Worm (Caenorhabditis elegans): ENCODE data around the gene W04G3.10.

The W04G3.10 gene

DNA sequence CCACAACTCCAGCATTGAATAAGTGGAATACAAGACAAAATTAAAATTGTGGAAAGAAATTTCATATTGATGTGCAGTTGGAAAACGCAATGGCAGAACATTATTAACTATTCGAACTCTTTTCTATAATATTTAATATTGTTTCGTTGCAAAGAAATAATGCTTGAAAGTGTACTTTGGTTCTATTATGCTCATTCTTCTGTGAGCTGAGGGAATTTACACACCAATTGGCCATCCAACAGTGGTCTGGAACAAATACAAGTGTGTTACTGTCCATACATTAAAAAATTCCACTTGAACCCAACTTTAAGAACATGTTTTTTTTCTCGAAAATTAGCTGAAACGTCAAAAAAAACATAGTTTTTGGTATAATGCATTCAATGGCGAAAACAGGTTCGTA is 1.6 kb upstream of the W04G3.10 start, which contains the start of gene W04G3.13:
Gene W04G3.13 (minus strand): TSS at position 101 of the 400 bp plus-strand sequence.
- TF ChIP-seq cog-1 (tag; optimal IDR thresholded peaks at IDR 0.05) = no peak
- no peak for TF ChIP-seq T22C8.4 (GFP tag; IDR thresholded peaks at IDR 0.05)
- no peak for TF ChIP-seq ztf-23 (GFP tag; IDR thresholded peaks at IDR 0.05)

DNA sequence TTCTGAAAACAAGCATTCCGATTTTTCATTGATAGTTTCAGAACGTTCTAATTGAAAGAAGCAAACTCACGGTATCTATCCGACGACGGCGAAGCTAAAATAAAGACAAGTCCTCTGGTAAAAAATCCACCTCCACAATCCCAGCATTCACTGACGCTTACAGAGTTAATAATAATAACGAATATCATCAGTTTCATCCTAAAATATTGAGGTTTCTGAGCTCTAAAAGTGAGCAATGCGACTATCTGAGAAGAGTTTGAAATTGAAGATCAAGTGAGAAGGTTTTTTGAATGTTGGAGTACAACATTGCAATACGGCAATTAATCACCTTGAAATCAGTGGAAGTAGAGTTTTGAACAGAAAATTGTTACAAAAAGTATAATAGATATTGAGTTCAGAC is 1.6 kb downstream of the W04G3.10 start, which contains the start of gene W04G3.12:
Gene W04G3.12 (minus strand): TSS at position 311 of the 400 bp plus-strand sequence.
- TF ChIP-seq tab-1 (GFP tag; IDR thresholded peaks at IDR 0.05) (no peak), klf-2 (GFP tag; conservative IDR thresholded peaks at IDR 0.05) (no peak), ref-1 (GFP tag; conservative IDR thresholded peaks at IDR 0.05) (no peak), flt-1 (GFP tag; IDR thresholded peaks at IDR 0.05) (no peak), med-1 (GFP tag; optimal IDR thresholded peaks at IDR 0.05; ENCODE audit: insufficient read depth) (no peak), ztf-29 (GFP tag; IDR thresholded peaks at IDR 0.05) (no peak), cog-1 (tag; optimal IDR thresholded peaks at IDR 0.05) (no peak)

DNA sequence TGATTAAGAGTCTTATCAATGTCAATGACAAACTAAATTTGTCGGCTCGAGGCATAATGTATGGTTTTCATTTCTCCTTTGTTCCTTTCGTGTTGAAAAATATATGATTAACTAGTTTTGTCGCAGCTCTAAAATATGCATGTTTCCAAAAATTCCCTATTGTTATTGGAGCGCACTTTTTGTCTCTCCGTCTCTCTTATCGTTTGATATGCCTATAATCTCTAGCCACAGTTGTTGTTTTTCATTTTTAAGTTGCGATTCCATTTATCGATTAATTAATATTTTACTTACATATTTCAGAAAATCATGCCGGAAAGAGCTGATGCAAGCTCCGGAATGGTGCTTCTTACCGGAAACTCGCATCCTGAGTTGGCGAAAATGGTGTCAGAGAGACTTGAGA is 4.7 kb downstream of the W04G3.10 start, which contains the start of gene W04G3.5:
Gene W04G3.5 (plus strand): TSS at position 301 of the 400 bp plus-strand sequence.
- TF ChIP-seq ref-1 (GFP tag; conservative IDR thresholded peaks at IDR 0.05) = no peak
- no peak for TF ChIP-seq med-1 (GFP tag; optimal IDR thresholded peaks at IDR 0.05; ENCODE audit: insufficient read depth)
- TF ChIP-seq tab-1 (GFP tag; IDR thresholded peaks at IDR 0.05) = no peak
- no peak for TF ChIP-seq flt-1 (GFP tag; IDR thresholded peaks at IDR 0.05)
- TF ChIP-seq cog-1 (tag; optimal IDR thresholded peaks at IDR 0.05) = no peak
- TF ChIP-seq klf-2 (GFP tag; conservative IDR thresholded peaks at IDR 0.05) = no peak
- TF ChIP-seq ztf-23 (GFP tag; IDR thresholded peaks at IDR 0.05) = no peak
- TF ChIP-seq T22C8.4 (GFP tag; IDR thresholded peaks at IDR 0.05) = no peak

DNA sequence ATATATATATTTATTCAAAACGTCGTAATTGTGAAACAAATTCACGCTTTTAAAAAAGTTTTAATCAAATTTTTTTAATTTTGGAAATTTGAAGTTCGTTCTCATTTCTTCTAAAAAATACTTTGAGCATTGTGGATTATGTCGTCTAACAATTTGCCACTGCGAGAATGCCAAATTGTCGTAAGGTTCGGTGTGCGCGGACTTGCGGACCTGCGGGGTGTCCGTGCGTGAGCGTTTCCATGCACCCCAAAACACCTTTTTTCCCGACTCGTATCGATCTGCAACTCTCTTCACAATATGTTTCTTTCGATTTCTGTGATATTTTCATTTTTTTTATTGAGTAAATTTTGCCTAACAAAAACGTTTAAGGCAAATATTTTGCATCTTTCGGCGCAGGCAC is 5.3 kb downstream of the W04G3.10 start:
- TF ChIP-seq tab-1 (GFP tag; IDR thresholded peaks at IDR 0.05) (no peak), ztf-23 (GFP tag; IDR thresholded peaks at IDR 0.05) (0 out of 2 replicates have a peak, but pooled peaks have one; percentile 51)

DNA sequence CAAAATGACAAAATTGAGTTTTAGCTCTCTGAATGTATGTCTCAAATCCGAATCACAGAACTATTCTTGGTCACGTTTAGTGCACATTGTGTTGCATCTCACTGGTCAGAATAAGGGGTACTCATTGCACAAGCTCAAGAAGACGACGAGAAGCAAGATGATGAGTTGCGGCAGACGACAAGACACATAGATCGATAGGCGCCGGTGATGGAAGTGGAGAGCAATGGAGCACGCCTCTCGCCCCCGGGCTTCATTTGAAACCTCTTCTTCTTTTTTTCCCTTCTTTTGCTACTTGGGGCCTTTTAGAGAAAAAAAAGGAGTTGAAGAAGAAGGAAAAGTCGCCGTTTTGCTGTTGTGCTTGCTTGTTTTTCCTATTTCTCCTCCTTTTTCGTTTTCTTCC is 9.7 kb downstream of the W04G3.10 start, which contains the start of gene apt-9:
Gene apt-9 (plus strand): TSS at position 194 of the 400 bp plus-strand sequence.
- TF ChIP-seq T22C8.4 (GFP tag; IDR thresholded peaks at IDR 0.05) (no peak), med-1 (GFP tag; optimal IDR thresholded peaks at IDR 0.05; ENCODE audit: insufficient read depth) (no peak), flt-1 (GFP tag; IDR thresholded peaks at IDR 0.05) (no peak), ztf-23 (GFP tag; IDR thresholded peaks at IDR 0.05) (no peak), ref-1 (GFP tag; conservative IDR thresholded peaks at IDR 0.05) (no peak), klf-2 (GFP tag; conservative IDR thresholded peaks at IDR 0.05) (no peak), tab-1 (GFP tag; IDR thresholded peaks at IDR 0.05) (no peak), cog-1 (tag; optimal IDR thresholded peaks at IDR 0.05) (no peak), ztf-29 (GFP tag; IDR thresholded peaks at IDR 0.05) (no peak)

DNA sequence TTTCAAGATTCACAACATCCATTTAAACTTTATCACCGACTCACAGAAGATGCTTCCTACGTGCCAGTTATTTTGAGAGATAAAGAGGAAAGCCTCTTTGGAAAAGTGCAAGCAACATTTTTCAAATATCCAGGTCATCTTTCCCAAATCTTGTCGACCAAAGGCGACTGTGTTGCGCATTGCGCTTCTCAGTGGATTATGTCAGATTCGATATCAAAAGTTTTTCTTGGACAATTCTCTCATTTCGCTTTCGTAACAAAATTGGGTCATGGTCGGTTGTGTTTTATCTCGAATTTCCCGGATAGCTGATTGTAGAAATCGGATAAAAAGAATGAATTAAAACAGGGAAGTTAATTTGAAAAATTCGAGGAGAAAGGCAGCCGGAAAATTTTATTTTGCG is 10.8 kb downstream of the W04G3.10 start:
- no peak for TF ChIP-seq ztf-23 (GFP tag; IDR thresholded peaks at IDR 0.05)
- TF ChIP-seq cog-1 (tag; optimal IDR thresholded peaks at IDR 0.05) = no peak
- TF ChIP-seq flt-1 (GFP tag; IDR thresholded peaks at IDR 0.05) = no peak
- no peak for TF ChIP-seq med-1 (GFP tag; optimal IDR thresholded peaks at IDR 0.05; ENCODE audit: insufficient read depth)
- no peak for TF ChIP-seq ztf-29 (GFP tag; IDR thresholded peaks at IDR 0.05)
- TF ChIP-seq ref-1 (GFP tag; conservative IDR thresholded peaks at IDR 0.05) = no peak
- no peak for TF ChIP-seq klf-2 (GFP tag; conservative IDR thresholded peaks at IDR 0.05)
- no peak for TF ChIP-seq T22C8.4 (GFP tag; IDR thresholded peaks at IDR 0.05)
- TF ChIP-seq tab-1 (GFP tag; IDR thresholded peaks at IDR 0.05) = no peak

DNA sequence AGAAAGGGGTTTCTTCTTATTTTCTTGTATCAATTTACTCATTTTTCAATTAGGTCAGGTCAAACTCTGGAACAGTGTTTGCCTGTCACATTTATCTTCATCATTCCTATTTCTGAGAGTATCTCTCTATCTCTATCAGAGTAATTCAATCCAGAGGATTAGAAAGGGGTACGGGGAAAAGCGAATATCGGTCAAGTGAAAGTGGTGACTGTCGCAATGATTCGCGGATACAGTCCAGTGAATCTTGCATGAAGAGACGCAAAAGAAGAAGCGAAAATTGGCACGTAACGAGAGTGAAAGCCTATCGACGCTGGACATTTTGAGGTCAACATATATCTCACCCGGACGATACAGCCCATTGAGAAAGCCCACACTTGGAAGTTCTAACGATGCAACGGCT is 13.3 kb downstream of the W04G3.10 start, which contains the start of gene lpr-4:
Gene lpr-4 (plus strand): TSS at position 328 of the 400 bp plus-strand sequence.
- TF ChIP-seq T22C8.4 (GFP tag; IDR thresholded peaks at IDR 0.05) = no peak
- TF ChIP-seq flt-1 (GFP tag; IDR thresholded peaks at IDR 0.05) = no peak
- no peak for TF ChIP-seq cog-1 (tag; optimal IDR thresholded peaks at IDR 0.05)
- no peak for TF ChIP-seq ztf-23 (GFP tag; IDR thresholded peaks at IDR 0.05)
- no peak for TF ChIP-seq tab-1 (GFP tag; IDR thresholded peaks at IDR 0.05)
- TF ChIP-seq ref-1 (GFP tag; conservative IDR thresholded peaks at IDR 0.05) = no peak
- TF ChIP-seq ztf-29 (GFP tag; IDR thresholded peaks at IDR 0.05) = no peak
- TF ChIP-seq med-1 (GFP tag; optimal IDR thresholded peaks at IDR 0.05; ENCODE audit: insufficient read depth) = no peak
- TF ChIP-seq klf-2 (GFP tag; conservative IDR thresholded peaks at IDR 0.05) = no peak

DNA sequence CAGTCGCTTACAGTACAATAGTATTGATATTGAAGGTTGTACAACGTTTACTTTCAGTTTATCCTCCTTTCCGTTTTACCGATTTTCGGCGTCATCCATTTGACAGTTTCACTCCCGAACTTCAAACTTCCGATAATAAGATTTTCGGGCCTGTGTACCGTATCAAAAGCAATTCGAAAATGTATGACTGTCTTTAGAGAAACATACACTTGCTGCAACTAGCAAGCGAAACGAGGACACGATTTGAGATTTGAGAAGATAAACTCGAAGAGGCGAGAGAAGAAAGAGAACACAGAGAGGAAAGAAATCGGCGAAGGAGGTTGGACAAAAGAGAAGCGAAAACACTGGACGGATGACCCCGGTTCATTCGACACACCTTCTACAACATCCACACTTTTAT is 16.1 kb downstream of the W04G3.10 start, which contains the start of gene lpr-5:
Gene lpr-5 (plus strand): TSS at position 220 of the 400 bp plus-strand sequence.
- TF ChIP-seq cog-1 (tag; optimal IDR thresholded peaks at IDR 0.05) = no peak
- no peak for TF ChIP-seq tab-1 (GFP tag; IDR thresholded peaks at IDR 0.05)
- TF ChIP-seq flt-1 (GFP tag; IDR thresholded peaks at IDR 0.05) = no peak
- TF ChIP-seq med-1 (GFP tag; optimal IDR thresholded peaks at IDR 0.05; ENCODE audit: insufficient read depth) = no peak
- TF ChIP-seq T22C8.4 (GFP tag; IDR thresholded peaks at IDR 0.05) = no peak
- TF ChIP-seq ztf-23 (GFP tag; IDR thresholded peaks at IDR 0.05) = no peak
- TF ChIP-seq ref-1 (GFP tag; conservative IDR thresholded peaks at IDR 0.05) = no peak
- TF ChIP-seq klf-2 (GFP tag; conservative IDR thresholded peaks at IDR 0.05) = no peak
- no peak for TF ChIP-seq ztf-29 (GFP tag; IDR thresholded peaks at IDR 0.05)

DNA sequence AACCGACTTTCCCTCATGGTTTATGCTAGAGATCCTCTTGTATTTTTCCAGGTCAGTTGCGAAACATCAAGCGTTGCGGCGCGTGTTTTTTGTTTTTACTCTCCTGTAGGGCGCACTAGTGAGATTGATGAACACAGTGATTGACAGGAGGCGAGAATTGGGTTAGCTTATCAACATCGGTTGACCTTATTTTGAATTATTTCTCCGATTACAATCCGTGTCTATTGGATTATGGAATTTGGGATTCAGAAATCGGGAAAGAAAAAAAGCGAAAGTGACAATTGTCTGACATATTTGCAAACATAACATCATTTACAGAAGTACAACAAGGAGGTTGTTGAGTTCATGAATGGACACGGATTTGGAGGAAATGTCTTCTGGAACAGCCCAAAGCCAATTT is 17.1 kb downstream of the W04G3.10 start:
- TF ChIP-seq tab-1 (GFP tag; IDR thresholded peaks at IDR 0.05) (no peak), klf-2 (GFP tag; conservative IDR thresholded peaks at IDR 0.05) (no peak), ztf-29 (GFP tag; IDR thresholded peaks at IDR 0.05) (no peak)

DNA sequence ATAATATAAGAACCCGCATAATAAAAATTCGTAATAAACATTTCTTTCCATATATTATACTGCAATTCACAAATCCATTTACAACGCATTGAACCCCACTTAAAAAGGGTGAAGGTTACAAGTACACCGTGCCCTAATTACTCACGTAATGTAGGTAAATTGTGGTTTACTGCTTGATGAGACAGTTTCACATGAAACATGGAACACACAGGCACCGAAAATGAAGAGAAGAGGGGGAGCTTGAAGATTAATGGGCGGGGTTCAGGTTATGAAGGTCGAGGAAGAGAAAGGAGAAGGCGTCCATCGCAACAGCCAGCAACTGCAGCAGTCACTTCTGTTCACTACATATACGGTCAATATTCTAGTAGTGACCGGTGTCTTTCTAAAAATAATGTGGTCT is 18.3 kb downstream of the W04G3.10 start, which contains the start of gene lpr-6:
Gene lpr-6 (plus strand): TSS at position 251 of the 400 bp plus-strand sequence.
- TF ChIP-seq T22C8.4 (GFP tag; IDR thresholded peaks at IDR 0.05) (no peak), klf-2 (GFP tag; conservative IDR thresholded peaks at IDR 0.05) (no peak), flt-1 (GFP tag; IDR thresholded peaks at IDR 0.05) (no peak)

DNA sequence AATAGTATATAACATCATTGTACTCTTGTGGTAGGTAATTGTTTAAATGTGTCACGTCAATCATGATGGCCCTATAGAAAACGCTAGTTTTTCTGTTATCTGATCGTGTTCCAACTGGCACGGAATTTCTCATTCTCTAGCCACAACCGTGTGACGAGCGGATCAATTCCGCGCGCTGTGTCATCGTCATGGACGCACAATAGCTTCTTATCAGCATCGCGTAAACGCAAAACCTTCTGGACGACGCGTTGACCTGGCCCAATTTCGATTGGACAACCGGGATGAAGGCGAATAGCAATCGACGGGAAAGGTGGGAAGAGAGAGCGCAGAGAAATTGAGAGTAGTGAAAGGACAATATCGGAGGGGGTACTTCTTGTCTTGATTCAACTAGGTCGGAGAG is 21.0 kb downstream of the W04G3.10 start, which contains the start of gene lpr-3:
Gene lpr-3 (plus strand): TSS at position 374 of the 400 bp plus-strand sequence.
- TF ChIP-seq ztf-29 (GFP tag; IDR thresholded peaks at IDR 0.05) (no peak), T22C8.4 (GFP tag; IDR thresholded peaks at IDR 0.05) (no peak), klf-2 (GFP tag; conservative IDR thresholded peaks at IDR 0.05) (no peak), ref-1 (GFP tag; conservative IDR thresholded peaks at IDR 0.05) (no peak), med-1 (GFP tag; optimal IDR thresholded peaks at IDR 0.05; ENCODE audit: insufficient read depth) (no peak), ztf-23 (GFP tag; IDR thresholded peaks at IDR 0.05) (no peak), cog-1 (tag; optimal IDR thresholded peaks at IDR 0.05) (no peak), flt-1 (GFP tag; IDR thresholded peaks at IDR 0.05) (no peak), tab-1 (GFP tag; IDR thresholded peaks at IDR 0.05) (no peak)

Data from whole organism, midembryonic.